Worm (Caenorhabditis elegans) whole organism, L1 larva: ENCODE data around the gene T27A1.2.
A peak's percentile ranks its signal among the peaks of the same experiment; 100 is the strongest.

Experiments used
- C16A3.4 ChIP-seq: fragments of 150-350 bp; optimal IDR thresholded peaks from 2 replicates; lab custom pipeline; 2014; ENCODE audit warnings: missing biosample characterization, missing genetic modification characterization
- C34B4.2 ChIP-seq: sonication (generic microtip); optimal IDR thresholded peaks from 2 replicates; lab custom pipeline; 2017; ENCODE audit warnings: mild to moderate bottlenecking, missing genetic modification characterization, missing compliant biosample characterization
- F16B12.6 ChIP-seq: fragments of 150-350 bp; optimal IDR thresholded peaks from 2 replicates; lab custom pipeline; 2014; ENCODE audit warnings: missing biosample characterization, missing genetic modification characterization
- Y116A8C.19 ChIP-seq: sonication (generic microtip); optimal IDR thresholded peaks from 2 replicates; lab custom pipeline; 2016; ENCODE audit warnings: missing compliant biosample characterization, missing genetic modification characterization, borderline replicate concordance
- aha-1 ChIP-seq: fragments of 150-350 bp; optimal IDR thresholded peaks from 2 replicates; lab custom pipeline; 2014; ENCODE audit warnings: missing biosample characterization, missing genetic modification characterization
- alr-1 ChIP-seq: fragments of 200-800 bp; sonication (Bioruptor generic); optimal IDR thresholded peaks from 2 replicates; lab custom pipeline; 2018; ENCODE audit warnings: borderline replicate concordance, mild to moderate bottlenecking, missing genetic modification characterization, missing compliant biosample characterization
- ama-1 ChIP-seq: fragments of 150-350 bp; optimal IDR thresholded peaks from 2 replicates; lab custom pipeline; 2014
- ceh-63 ChIP-seq: fragments of 200-800 bp; sonication (Bioruptor generic); optimal IDR thresholded peaks from 2 replicates; lab custom pipeline; 2018; ENCODE audit warnings: mild to moderate bottlenecking, missing genetic modification characterization, missing compliant biosample characterization
- ceh-82 ChIP-seq, 3 experiments: fragments of 150-350 bp in 1 of 3; sonication (generic microtip) in 2 of 3; optimal IDR thresholded peaks; 2 replicates each; lab custom pipeline; 2014 to 2017; ENCODE audit warnings: missing biosample characterization in 3 of 3, missing genetic modification characterization in 3 of 3
- ceh-90 ChIP-seq: sonication (generic microtip); optimal IDR thresholded peaks from 2 replicates; lab custom pipeline; 2016; ENCODE audit warnings: missing genetic modification characterization, missing compliant biosample characterization
- dpl-1 ChIP-seq, 3 experiments: fragments of 150-350 bp in 2 of 3; sonication (generic microtip) in 1 of 3; optimal IDR thresholded peaks; 2 replicates each; lab custom pipeline; 2014 to 2017; ENCODE audit warnings: missing biosample characterization in 3 of 3, missing genetic modification characterization in 3 of 3, missing genetic modification reagents in 3 of 3
- dsc-1 ChIP-seq: sonication (generic microtip); optimal IDR thresholded peaks from 2 replicates; lab custom pipeline; 2016; ENCODE audit warnings: mild to moderate bottlenecking, missing genetic modification characterization, missing compliant biosample characterization
- efl-1 ChIP-seq, 4 experiments: fragments of 150-350 bp; optimal IDR thresholded peaks in 3 of 4; peaks in 1 of 4; 1 replicate in 1 of 4; 2 replicates in 3 of 4; lab custom pipeline; 2014; ENCODE audit warnings: missing biosample characterization in 2 of 4, missing genetic modification characterization in 2 of 4, missing genetic modification reagents in 2 of 4
- elt-3 ChIP-seq, 6 experiments: fragments of 150-350 bp in 1 of 6; sonication (generic microtip); optimal IDR thresholded peaks; 2 replicates each; lab custom pipeline; 2017 to 2018; ENCODE audit warnings: missing biosample characterization in 6 of 6, missing genetic modification characterization in 6 of 6, inconsistent platforms in 1 of 6
- hlh-17 ChIP-seq: fragments of 200-800 bp; sonication (Bioruptor generic); optimal IDR thresholded peaks from 2 replicates; lab custom pipeline; 2018; ENCODE audit warnings: missing genetic modification characterization, mild to moderate bottlenecking, missing compliant biosample characterization, moderate library complexity, borderline replicate concordance
- irx-1 ChIP-seq: sonication (generic microtip); optimal IDR thresholded peaks from 2 replicates; lab custom pipeline; 2016; ENCODE audit warnings: missing genetic modification characterization, missing compliant biosample characterization
- isw-1 ChIP-seq: fragments of 200-800 bp; sonication (Bioruptor generic); IDR thresholded peaks from 2 replicates; pipeline ENCODE4 v1.3.6; 2022; ENCODE audit warnings: missing genetic modification characterization, missing compliant biosample characterization
- lin-13 ChIP-seq: fragments of 150-350 bp; optimal IDR thresholded peaks from 2 replicates; lab custom pipeline; 2014; ENCODE audit warnings: missing biosample characterization, missing genetic modification reagents, missing genetic modification characterization
- lin-35 ChIP-seq, 2 experiments: fragments of 150-350 bp; optimal IDR thresholded peaks; 2 replicates each; lab custom pipeline; 2014; ENCODE audit warnings: missing biosample characterization in 2 of 2, missing genetic modification characterization in 2 of 2, missing genetic modification reagents in 2 of 2
- lir-3 ChIP-seq: sonication (generic microtip); optimal IDR thresholded peaks from 2 replicates; lab custom pipeline; 2016; ENCODE audit warnings: mild to moderate bottlenecking, missing genetic modification characterization, moderate library complexity, missing compliant biosample characterization; ENCODE audit not compliant: poor library complexity
- mef-2 ChIP-seq: fragments of 150-350 bp; optimal IDR thresholded peaks from 2 replicates; lab custom pipeline; 2014; ENCODE audit warnings: missing biosample characterization, missing genetic modification characterization
- nhr-12 ChIP-seq: sonication (generic microtip); optimal IDR thresholded peaks from 2 replicates; lab custom pipeline; 2017; ENCODE audit warnings: missing biosample characterization, missing genetic modification characterization
- nhr-19 ChIP-seq: fragments of 200-800 bp; sonication (Bioruptor generic); conservative IDR thresholded peaks from 2 replicates; pipeline ENCODE4 v1.3.6; 2022; ENCODE audit warnings: missing genetic modification characterization, missing compliant biosample characterization
- nhr-28 ChIP-seq: fragments of 150-350 bp; optimal IDR thresholded peaks from 2 replicates; lab custom pipeline; 2014; ENCODE audit warnings: missing biosample characterization, missing genetic modification characterization
- nhr-47 ChIP-seq: sonication (generic microtip); optimal IDR thresholded peaks from 2 replicates; lab custom pipeline; 2016; ENCODE audit warnings: mild to moderate bottlenecking, missing genetic modification characterization, moderate library complexity, missing compliant biosample characterization
- nhr-76 ChIP-seq: sonication (generic microtip); optimal IDR thresholded peaks from 2 replicates; lab custom pipeline; 2017; ENCODE audit warnings: missing biosample characterization, missing genetic modification characterization
- nhr-77 ChIP-seq: fragments of 150-350 bp; optimal IDR thresholded peaks from 2 replicates; lab custom pipeline; 2014; ENCODE audit warnings: missing biosample characterization, missing genetic modification characterization
- nhr-85 ChIP-seq: sonication (generic microtip); peaks from one replicate; lab custom pipeline; 2016; ENCODE audit warnings: missing genetic modification characterization, inconsistent platforms, missing compliant biosample characterization
- nhr-90 ChIP-seq: sonication (generic microtip); optimal IDR thresholded peaks from 2 replicates; lab custom pipeline; 2016; ENCODE audit warnings: mild to moderate bottlenecking, missing genetic modification characterization, missing compliant biosample characterization; ENCODE audit not compliant: poor library complexity
- pax-3 ChIP-seq: fragments of 200-800 bp; sonication (Bioruptor generic); optimal IDR thresholded peaks from 2 replicates; lab custom pipeline; 2018; ENCODE audit warnings: mild to moderate bottlenecking, missing genetic modification characterization, moderate library complexity, missing compliant biosample characterization
- pqm-1 ChIP-seq: sonication (generic microtip); optimal IDR thresholded peaks from 3 replicates; lab custom pipeline; 2017; ENCODE audit warnings: missing biosample characterization, missing genetic modification characterization
- rnt-1 ChIP-seq: sonication (generic microtip); optimal IDR thresholded peaks from 2 replicates; lab custom pipeline; 2016; ENCODE audit warnings: mild to moderate bottlenecking, missing genetic modification characterization, moderate library complexity, missing compliant biosample characterization
- skn-1 ChIP-seq: fragments of 150-350 bp; optimal IDR thresholded peaks from 2 replicates; lab custom pipeline; 2014; ENCODE audit warnings: missing biosample characterization, missing genetic modification characterization
- snu-23 ChIP-seq: sonication (generic microtip); optimal IDR thresholded peaks from 2 replicates; lab custom pipeline; 2016; ENCODE audit warnings: missing genetic modification characterization, missing compliant biosample characterization
- sptf-1 ChIP-seq: fragments of 150-350 bp; optimal IDR thresholded peaks from 2 replicates; lab custom pipeline; 2014; ENCODE audit warnings: missing biosample characterization, missing genetic modification characterization
- sup-37 ChIP-seq: fragments of 200-800 bp; sonication (Bioruptor generic); optimal IDR thresholded peaks from 2 replicates; lab custom pipeline; 2018; ENCODE audit warnings: mild to moderate bottlenecking, missing genetic modification characterization, missing compliant biosample characterization
- tlp-1 ChIP-seq: fragments of 150-350 bp; optimal IDR thresholded peaks from 2 replicates; lab custom pipeline; 2014; ENCODE audit warnings: missing biosample characterization, missing genetic modification characterization
- unc-130 ChIP-seq: fragments of 150-350 bp; optimal IDR thresholded peaks from 2 replicates; lab custom pipeline; 2017; ENCODE audit warnings: missing biosample characterization, missing genetic modification characterization, inconsistent platforms
- unc-62 ChIP-seq: fragments of 150-350 bp; optimal IDR thresholded peaks from 2 replicates; lab custom pipeline; 2014; ENCODE audit warnings: missing biosample characterization, missing genetic modification reagents, missing genetic modification characterization
- unc-86 ChIP-seq: sonication (generic microtip); optimal IDR thresholded peaks from 2 replicates; lab custom pipeline; 2016; ENCODE audit warnings: missing genetic modification characterization, missing compliant biosample characterization
- unc-98 ChIP-seq: fragments of 200-800 bp; sonication (Bioruptor generic); IDR thresholded peaks from 2 replicates; pipeline ENCODE4 v1.3.6; 2022; ENCODE audit warnings: missing genetic modification characterization, missing compliant biosample characterization
- xbp-1 ChIP-seq: sonication (generic microtip); optimal IDR thresholded peaks from 2 replicates; lab custom pipeline; 2016; ENCODE audit warnings: missing genetic modification characterization, missing compliant biosample characterization
- ztf-4 ChIP-seq: fragments of 150-350 bp; optimal IDR thresholded peaks from 2 replicates; lab custom pipeline; 2014; ENCODE audit warnings: missing biosample characterization, missing genetic modification characterization

The T27A1.2 gene

ce11 chrII:536775-537174, at the start of gene T27A1.2:
Gene T27A1.2, minus strand, starts transcription at chrII:536875.
- TF ChIP-seq unc-130: no peak
- TF ChIP-seq isw-1 (GFP tag; lab: Robert Waterston, UW): no peak
- TF ChIP-seq pax-3 (tag; lab: Kevin White, UChicago): no peak
- no peak for TF ChIP-seq sptf-1
- no peak for TF ChIP-seq Y116A8C.19 (tag; lab: Kevin White, UChicago)
- TF ChIP-seq irx-1 (tag; lab: Kevin White, UChicago): no peak

- no peak for TF ChIP-seq nhr-90
- TF ChIP-seq nhr-77 (tag; lab: Kevin White, UChicago): no peak
- TF ChIP-seq ama-1 (lab: Kevin White, UChicago): no peak
- TF ChIP-seq nhr-76 (tag; lab: Kevin White, UChicago): no peak
These were observed 47.7 kb upstream of the T27A1.2 start, which contains the start of the genes W08F4.12 and W08F4.13 for ce11 chrII:584321-584848. Gene W08F4.12, minus strand, starts transcription at chrII:584421. Gene W08F4.13, plus strand, starts transcription at chrII:584798.

ce11 chrII:582649-583048, 46.0 kb upstream of the T27A1.2 start, which contains the start of gene fbxb-14:
Gene fbxb-14, minus strand, starts transcription at chrII:582749.
- TF ChIP-seq rnt-1 (tag; lab: Kevin White, UChicago) (no peak), hlh-17 (GFP tag; lab: Kevin White, UChicago) (no peak), dpl-1 (GFP tag; optimal IDR thresholded peaks at IDR 0.05; lab: Kevin White, UChicago) (no peak), unc-62 (GFP tag; lab: Kevin White, UChicago) (no peak), irx-1 (tag; lab: Kevin White, UChicago) (no peak), sptf-1 (no peak)

- TF ChIP-seq ztf-4 (tag; lab: Kevin White, UChicago) (no peak), sup-37 (GFP tag; lab: Kevin White, UChicago) (no peak), ceh-90 (tag; lab: Kevin White, UChicago) (no peak), F16B12.6 (tag; lab: Kevin White, UChicago) (no peak), ceh-63 (GFP tag; lab: Kevin White, UChicago) (no peak), lin-35 (GFP tag; optimal IDR thresholded peaks at IDR 0.05; lab: Kevin White, UChicago) (no peak), efl-1 (optimal IDR thresholded peaks at IDR 0.05; lab: Kevin White, UChicago) (no peak), efl-1 (GFP tag; optimal IDR thresholded peaks at IDR 0.05 in 1 of 2; lab: Kevin White, UChicago) (no peak)
These were observed 45.3 kb upstream of the T27A1.2 start for ce11 chrII:581983-582382.

- TF ChIP-seq xbp-1 (tag; lab: Kevin White, UChicago) (no peak), lir-3 (tag; lab: Kevin White, UChicago) (no peak), lin-13 (GFP tag; lab: Kevin White, UChicago) (no peak), F16B12.6 (tag; lab: Kevin White, UChicago) (peak; percentile 94), nhr-85 (tag; lab: Kevin White, UChicago) (peak; percentile 17), ceh-82 (tag; optimal IDR thresholded peaks at IDR 0.05; lab: Kevin White, UChicago) (peak in 1 of 3 experiments; percentile 23), C34B4.2 (tag; lab: Kevin White, UChicago) (no peak), efl-1 (optimal IDR thresholded peaks at IDR 0.05; lab: Kevin White, UChicago) (peak; percentile 48 to 67), efl-1 (GFP tag; optimal IDR thresholded peaks at IDR 0.05 in 1 of 2; lab: Kevin White, UChicago) (peak; percentile 62 to 94), snu-23 (GFP tag; lab: Kevin White, UChicago) (peak; percentile 21), pqm-1 (no peak), mef-2 (no peak), nhr-12 (tag; lab: Kevin White, UChicago) (no peak), skn-1 (tag; lab: Kevin White, UChicago) (no peak), aha-1 (tag; lab: Kevin White, UChicago) (no peak), lin-35 (GFP tag; optimal IDR thresholded peaks at IDR 0.05; lab: Kevin White, UChicago) (peak; percentile 39 to 48), nhr-47 (tag; lab: Kevin White, UChicago) (peak; percentile 5), unc-98 (GFP tag; lab: Robert Waterston, UW) (no peak), nhr-19 (GFP tag; lab: Robert Waterston, UW) (no peak), unc-86 (tag; lab: Kevin White, UChicago) (no peak), tlp-1 (no peak), nhr-28 (tag; lab: Kevin White, UChicago) (no peak), dsc-1 (tag; lab: Kevin White, UChicago) (peak; percentile 12), rnt-1 (tag; lab: Kevin White, UChicago) (peak; percentile 46), alr-1 (no peak), elt-3 (tag; optimal IDR thresholded peaks at IDR 0.05; lab: Kevin White, UChicago) (no peak), C16A3.4 (tag; lab: Kevin White, UChicago) (no peak), Y116A8C.19 (tag; lab: Kevin White, UChicago) (no peak)
These were observed 43.5 kb upstream of the T27A1.2 start, which contains the start of the genes cdc-37 and W08F4.3 for ce11 chrII:580189-580643. Gene cdc-37, minus strand, starts transcription at chrII:580593. Gene W08F4.3, plus strand, starts transcription at chrII:580602.
